Fruit fly (Drosophila melanogaster) whole organism, embryonic: ENCODE results near the gene PH4alphaSG2.

Experiments
- ATbp ChIP-seq: fragments of 200-800 bp; sonication (Bioruptor generic); optimal IDR thresholded peaks from 2 replicates; lab custom pipeline; 2017; ENCODE audit warnings: missing biosample characterization, mild to moderate bottlenecking, missing genetic modification characterization, missing genetic modification reagents
- Awh ChIP-seq: fragments of 200-800 bp; sonication (Bioruptor generic); IDR thresholded peaks from 2 replicates; pipeline ENCODE4, ENCODE4 v1.3.6; 2022; ENCODE audit warnings: missing biosample characterization, missing genetic modification characterization
- Bdp1 ChIP-seq: fragments of 200-800 bp; sonication (Bioruptor generic); optimal IDR thresholded peaks from 3 replicates; lab custom pipeline; 2016; ENCODE audit warnings: missing biosample characterization, missing genetic modification characterization
- Bgb ChIP-seq: fragments of 200-800 bp; sonication (Bioruptor generic); IDR thresholded peaks from 2 replicates; pipeline ENCODE4 v1.3.6; 2022; ENCODE audit warnings: missing biosample characterization, missing genetic modification characterization; ENCODE audit not compliant: partially characterized antibody
- Blimp-1 ChIP-seq: fragments of 200-800 bp; sonication (Bioruptor generic); optimal IDR thresholded peaks from 3 replicates; lab custom pipeline; 2018; ENCODE audit warnings: missing biosample characterization, missing genetic modification characterization, mild to moderate bottlenecking, moderate library complexity, missing genetic modification reagents
- CG11723 ChIP-seq: fragments of 200-800 bp; sonication (Bioruptor generic); optimal IDR thresholded peaks from 2 replicates; lab custom pipeline; 2017; ENCODE audit warnings: missing biosample characterization, mild to moderate bottlenecking, missing genetic modification characterization
- CG2199 ChIP-seq: fragments of 200-800 bp; sonication (Bioruptor generic); IDR thresholded peaks from 3 replicates; pipeline ENCODE4 v1.3.6; 2022; ENCODE audit warnings: missing biosample characterization, missing genetic modification characterization
- CG2889 ChIP-seq: fragments of 200-800 bp; sonication (Bioruptor generic); IDR thresholded peaks from 3 replicates; pipeline ENCODE4 v1.3.6; 2022; ENCODE audit warnings: missing biosample characterization, missing genetic modification characterization
- CG31224 ChIP-seq: fragments of 200-800 bp; sonication (Bioruptor generic); IDR thresholded peaks from 2 replicates; pipeline ENCODE4 v1.3.6; 2022; ENCODE audit warnings: missing biosample characterization, missing genetic modification characterization
- CG3838 ChIP-seq: fragments of 200-800 bp; sonication (Bioruptor generic); optimal IDR thresholded peaks from 3 replicates; lab custom pipeline; 2016; ENCODE audit warnings: missing biosample characterization, missing genetic modification characterization
- CG6175 ChIP-seq: fragments of 200-800 bp; sonication (Bioruptor generic); IDR thresholded peaks from 3 replicates; pipeline ENCODE4 v1.3.6; 2022; ENCODE audit warnings: missing biosample characterization, missing genetic modification characterization
- CG6254 ChIP-seq: fragments of 200-800 bp; sonication (Bioruptor generic); optimal IDR thresholded peaks from 3 replicates; lab custom pipeline; 2017; ENCODE audit warnings: mild to moderate bottlenecking, missing biosample characterization, missing genetic modification reagents, missing genetic modification characterization
- CG6654 ChIP-seq: fragments of 200-800 bp; sonication (Bioruptor generic); optimal IDR thresholded peaks from 2 replicates; lab custom pipeline; 2017; ENCODE audit warnings: missing biosample characterization, mild to moderate bottlenecking, missing genetic modification characterization
- CG6765 ChIP-seq: fragments of 200-800 bp; sonication (Bioruptor generic); optimal IDR thresholded peaks from 3 replicates; lab custom pipeline; 2017; ENCODE audit warnings: missing biosample characterization, mild to moderate bottlenecking, missing genetic modification characterization
- CG7928 ChIP-seq: fragments of 200-800 bp; sonication (Bioruptor generic); optimal IDR thresholded peaks from 2 replicates; lab custom pipeline; 2017; ENCODE audit warnings: missing biosample characterization, mild to moderate bottlenecking, missing genetic modification characterization
- CG8089 ChIP-seq: fragments of 200-800 bp; sonication (Bioruptor generic); optimal IDR thresholded peaks from 3 replicates; lab custom pipeline; 2016; ENCODE audit warnings: missing biosample characterization, missing genetic modification characterization
- CG8924 ChIP-seq: fragments of 200-800 bp; optimal IDR thresholded peaks from 3 replicates; lab custom pipeline; 2019; ENCODE audit warnings: missing biosample characterization, mild to moderate bottlenecking, missing genetic modification characterization, moderate library complexity
- CkIIα-i1 ChIP-seq: fragments of 200-800 bp; sonication (Bioruptor generic); IDR thresholded peaks from 2 replicates; pipeline ENCODE4 v1.3.6; 2022; ENCODE audit warnings: missing biosample characterization, missing genetic modification characterization
- CrebB ChIP-seq: fragments of 200-800 bp; sonication (Bioruptor generic); optimal IDR thresholded peaks from 3 replicates; lab custom pipeline; 2018; ENCODE audit warnings: missing biosample characterization, mild to moderate bottlenecking, missing genetic modification characterization
- E2f2 ChIP-seq: fragments of 200-800 bp; sonication (Bioruptor generic); IDR thresholded peaks from 2 replicates; pipeline ENCODE4 v1.3.6; 2022; ENCODE audit warnings: missing biosample characterization, missing genetic modification characterization
- Fer1 ChIP-seq: fragments of 200-800 bp; sonication (Bioruptor generic); optimal IDR thresholded peaks from 2 replicates; lab custom pipeline; 2017; ENCODE audit warnings: missing biosample characterization, mild to moderate bottlenecking, missing genetic modification characterization
- GATAe ChIP-seq: fragments of 200-800 bp; sonication (Bioruptor generic); conservative IDR thresholded peaks from 2 replicates; pipeline ENCODE4 v1.3.6; 2022; ENCODE audit warnings: missing biosample characterization, missing genetic modification characterization
- HLH54F ChIP-seq: fragments of 200-800 bp; sonication (Bioruptor generic); optimal IDR thresholded peaks from 3 replicates; lab custom pipeline; 2016; ENCODE audit warnings: missing biosample characterization, missing genetic modification characterization
- HmgZ ChIP-seq: fragments of 200-800 bp; sonication (Bioruptor generic); optimal IDR thresholded peaks from 2 replicates; lab custom pipeline; 2018; ENCODE audit warnings: missing biosample characterization, mild to moderate bottlenecking, missing genetic modification characterization
- Mad ChIP-seq: fragments of 200-800 bp; sonication (Bioruptor generic); optimal IDR thresholded peaks from 2 replicates; lab custom pipeline; 2016; ENCODE audit warnings: missing biosample characterization, missing genetic modification characterization
- Mes4 ChIP-seq: fragments of 200-800 bp; sonication (Bioruptor generic); optimal IDR thresholded peaks from 2 replicates; lab custom pipeline; 2016; ENCODE audit warnings: missing biosample characterization, missing genetic modification characterization
- NK7.1 ChIP-seq: fragments of 200-800 bp; sonication (Bioruptor generic); optimal IDR thresholded peaks from 3 replicates; lab custom pipeline; 2016; ENCODE audit warnings: missing biosample characterization, missing genetic modification characterization
- Nf-YC ChIP-seq: fragments of 200-800 bp; optimal IDR thresholded peaks from 3 replicates; lab custom pipeline; 2019; ENCODE audit warnings: missing biosample characterization, mild to moderate bottlenecking, missing genetic modification characterization, moderate library complexity
- Opbp ChIP-seq: fragments of 200-800 bp; sonication (Bioruptor generic); IDR thresholded peaks from 3 replicates; pipeline ENCODE4 v1.3.6; 2022; ENCODE audit warnings: missing biosample characterization, missing genetic modification characterization; ENCODE audit not compliant: partially characterized antibody
- Xrp1 ChIP-seq: fragments of 200-800 bp; sonication (Bioruptor generic); IDR thresholded peaks from 2 replicates; pipeline ENCODE4 v1.3.6; 2022; ENCODE audit warnings: missing biosample characterization, missing genetic modification characterization
- bsh ChIP-seq, 2 experiments: fragments of 200-800 bp; sonication (Bioruptor generic); optimal IDR thresholded peaks; 2 replicates each; lab custom pipeline; 2017 to 2018; ENCODE audit warnings: mild to moderate bottlenecking in 2 of 2, missing biosample characterization in 2 of 2, missing genetic modification characterization in 2 of 2, moderate library complexity in 1 of 2
- chm ChIP-seq: fragments of 200-800 bp; sonication (Bioruptor generic); IDR thresholded peaks from 2 replicates; pipeline ENCODE4 v1.3.6; 2022; ENCODE audit warnings: missing biosample characterization, missing genetic modification characterization
- chn ChIP-seq: fragments of 200-800 bp; sonication (Bioruptor generic); optimal IDR thresholded peaks from 2 replicates; lab custom pipeline; 2016; ENCODE audit warnings: missing biosample characterization, missing genetic modification characterization
- danr ChIP-seq: fragments of 200-800 bp; sonication (Bioruptor generic); IDR thresholded peaks from 2 replicates; pipeline ENCODE4 v1.3.6; 2022; ENCODE audit warnings: missing biosample characterization, missing genetic modification characterization
- dmrt99B ChIP-seq: fragments of 200-800 bp; sonication (Bioruptor generic); optimal IDR thresholded peaks from 2 replicates; lab custom pipeline; 2018; ENCODE audit warnings: missing biosample characterization, mild to moderate bottlenecking, missing genetic modification characterization, moderate library complexity
- emc ChIP-seq: fragments of 200-800 bp; sonication (Bioruptor generic); optimal IDR thresholded peaks from 2 replicates; lab custom pipeline; 2016; ENCODE audit warnings: missing biosample characterization, missing genetic modification characterization
- en ChIP-seq: fragments of 200-800 bp; sonication (Bioruptor generic); optimal IDR thresholded peaks from 2 replicates; lab custom pipeline; 2016; ENCODE audit warnings: missing biosample characterization, missing genetic modification characterization
- exex ChIP-seq: fragments of 200-800 bp; sonication (Bioruptor generic); optimal IDR thresholded peaks from 4 replicates; lab custom pipeline; 2018; ENCODE audit warnings: missing biosample characterization, mild to moderate bottlenecking, missing genetic modification characterization, moderate library complexity
- gsb-n ChIP-seq: fragments of 200-800 bp; sonication (Bioruptor generic); optimal IDR thresholded peaks from 3 replicates; lab custom pipeline; 2018; ENCODE audit warnings: missing biosample characterization, mild to moderate bottlenecking, missing genetic modification characterization
- inv ChIP-seq: fragments of 200-800 bp; sonication (Bioruptor generic); IDR thresholded peaks from 2 replicates; pipeline ENCODE4 v1.3.6; 2022; ENCODE audit warnings: missing biosample characterization, missing genetic modification characterization; ENCODE audit not compliant: partially characterized antibody
- jing ChIP-seq: fragments of 200-800 bp; sonication (Bioruptor generic); optimal IDR thresholded peaks from 2 replicates; lab custom pipeline; 2018; ENCODE audit warnings: missing biosample characterization, mild to moderate bottlenecking, missing genetic modification characterization
- klu ChIP-seq: fragments of 200-800 bp; sonication (Bioruptor generic); IDR thresholded peaks from 2 replicates; pipeline ENCODE4 v1.3.6; 2022; ENCODE audit warnings: missing biosample characterization, missing genetic modification characterization
- kni ChIP-seq: fragments of 200-800 bp; sonication (Bioruptor generic); optimal IDR thresholded peaks from 3 replicates; lab custom pipeline; 2017; ENCODE audit warnings: mild to moderate bottlenecking, missing biosample characterization, missing genetic modification reagents, missing genetic modification characterization
- run ChIP-seq: fragments of 200-800 bp; sonication (Bioruptor generic); optimal IDR thresholded peaks from 3 replicates; lab custom pipeline; 2018; ENCODE audit warnings: missing biosample characterization, mild to moderate bottlenecking, missing genetic modification characterization
- slou ChIP-seq: fragments of 200-800 bp; sonication (Bioruptor generic); optimal IDR thresholded peaks from 3 replicates; lab custom pipeline; 2016; ENCODE audit warnings: missing biosample characterization, missing genetic modification characterization
- tgo ChIP-seq: fragments of 200-800 bp; sonication (Bioruptor generic); IDR thresholded peaks from 3 replicates; pipeline ENCODE4 v1.3.6; 2022; ENCODE audit warnings: missing biosample characterization, missing genetic modification characterization
- tll ChIP-seq, 2 experiments: fragments of 200-800 bp in 1 of 2; fragments of >200 bp in 1 of 2; sonication (Bioruptor generic) in 1 of 2; optimal IDR thresholded peaks; 2 replicates each; lab custom pipeline; 2017 to 2019; ENCODE audit warnings: missing biosample characterization in 2 of 2, missing genetic modification characterization in 2 of 2, mild to moderate bottlenecking in 1 of 2, moderate library complexity in 1 of 2
- toy ChIP-seq: fragments of 200-800 bp; sonication (Bioruptor generic); IDR thresholded peaks from 2 replicates; pipeline ENCODE4 v1.3.6; 2022; ENCODE audit warnings: missing biosample characterization, missing genetic modification characterization
- ttk ChIP-seq: fragments of 200-800 bp; sonication (Bioruptor generic); IDR thresholded peaks from 2 replicates; pipeline ENCODE4 v2.1.2; 2022; ENCODE audit warnings: missing biosample characterization, missing genetic modification characterization
- wdn ChIP-seq: fragments of 200-800 bp; sonication (Bioruptor generic); IDR thresholded peaks from 2 replicates; pipeline ENCODE4 v1.3.6; 2022; ENCODE audit warnings: missing biosample characterization, missing genetic modification characterization

Gene PH4alphaSG2

dm6 chr3R:30450224-30450623, 39.6 kb upstream of the PH4alphaSG2 start (continued):
- TF ChIP-seq CkIIα-i1: peak; percentile 66; the same call in 1 of the 2 replicates
- peak; percentile 72 for TF ChIP-seq Blimp-1 (GFP tag; lab: Kevin White, UChicago)
- TF ChIP-seq en: peak; percentile 42
- peak; percentile 37 for TF ChIP-seq HLH54F (GFP tag; lab: Kevin White, UChicago)
- peak; percentile 71 for TF ChIP-seq HmgZ (tag; lab: Kevin White, UChicago)
- TF ChIP-seq chm: no peak; the same call in 1 of the 2 replicates
- TF ChIP-seq CG6765 (GFP tag; lab: Kevin White, UChicago): peak; percentile 75
- no peak for TF ChIP-seq GATAe
- TF ChIP-seq run (tag; lab: Kevin White, UChicago): no peak
- TF ChIP-seq exex (tag; lab: Kevin White, UChicago): peak; percentile 57
- TF ChIP-seq klu: no peak
- peak; percentile 78 for TF ChIP-seq CG11723 (GFP tag; lab: Kevin White, UChicago)
- peak; percentile 46; the same call in 1 of the 3 replicates for TF ChIP-seq CG6175
- TF ChIP-seq ATbp (GFP tag; lab: Kevin White, UChicago): peak; percentile 91
- TF ChIP-seq CG3838 (GFP tag; lab: Kevin White, UChicago): peak; percentile 80
- no peak for TF ChIP-seq Nf-YC (tag; lab: Kevin White, UChicago)
- no peak for TF ChIP-seq CG2199
- no peak for TF ChIP-seq CG8924 (tag; lab: Kevin White, UChicago)
- peak; percentile 70 for TF ChIP-seq Mad (GFP tag; lab: Kevin White, UChicago)
- peak; percentile 33 for TF ChIP-seq chn (GFP tag; lab: Kevin White, UChicago)
- peak; percentile 51 for TF ChIP-seq dmrt99B
- no peak for TF ChIP-seq tll (GFP tag; optimal IDR thresholded peaks at IDR 0.05; lab: Kevin White, UChicago)
- peak; percentile 14; the same call in 1 of the 2 replicates for TF ChIP-seq ttk (GFP tag; lab: Robert Waterston, UW)
- peak; percentile 22 for TF ChIP-seq CG6654 (GFP tag; lab: Kevin White, UChicago)
- peak; percentile 59 for TF ChIP-seq kni
- no peak for TF ChIP-seq CG2889 (GFP tag; lab: Robert Waterston, UW)
- TF ChIP-seq jing: no peak
- peak; percentile 73; the same call in 1 of the 2 replicates for TF ChIP-seq wdn (GFP tag; lab: Robert Waterston, UW)
- no peak for TF ChIP-seq NK7.1 (GFP tag; lab: Kevin White, UChicago)
- TF ChIP-seq toy: peak; percentile 70; the same call in 1 of the 2 replicates
- peak; percentile 82 for TF ChIP-seq CG6254 (GFP tag; lab: Kevin White, UChicago)
- TF ChIP-seq emc (GFP tag; lab: Kevin White, UChicago): peak; percentile 34
- TF ChIP-seq gsb-n (tag; lab: Kevin White, UChicago): peak; percentile 78
- TF ChIP-seq tgo (GFP tag; lab: Robert Waterston, UW): peak; percentile 56; the same call in 2 of the 3 replicates
- TF ChIP-seq Awh (GFP tag; lab: Robert Waterston, UW): peak; percentile 96
- TF ChIP-seq CG31224 (GFP tag; lab: Robert Waterston, UW): peak; percentile 57
- peak; percentile 79 for TF ChIP-seq Mes4 (GFP tag; lab: Kevin White, UChicago)
- no peak; the same call in 1 of the 2 replicates for TF ChIP-seq Bgb (GFP tag; lab: Robert Waterston, UW)
- peak; percentile 36 for TF ChIP-seq CG7928 (GFP tag; lab: Kevin White, UChicago)
- no peak for TF ChIP-seq slou (GFP tag; lab: Kevin White, UChicago)
- peak; percentile 81 for TF ChIP-seq CG8089 (GFP tag; lab: Kevin White, UChicago)
- no peak for TF ChIP-seq Opbp (GFP tag; lab: Robert Waterston, UW)
- peak; percentile 86 for TF ChIP-seq CrebB (tag; lab: Kevin White, UChicago)
- peak; percentile 83 for TF ChIP-seq Fer1 (GFP tag; lab: Kevin White, UChicago)
- no peak; the same call in 1 of the 2 replicates for TF ChIP-seq Xrp1
- 0 out of 2 replicates have a peak, but pooled peaks have one; percentile 22 for TF ChIP-seq danr
- TF ChIP-seq inv: no peak
- TF ChIP-seq Bdp1: peak; percentile 81
- peak; percentile 36 to 82 for TF ChIP-seq bsh (GFP tag; optimal IDR thresholded peaks at IDR 0.05; lab: Kevin White, UChicago)
- TF ChIP-seq E2f2 (GFP tag; lab: Robert Waterston, UW): peak; percentile 66
